Worm (Caenorhabditis elegans) whole organism, young adult: ENCODE results near the gene ceh-27.
A peak's percentile ranks its signal among the peaks of the same experiment; 100 is the strongest.

ENCODE experiments used
- C17E4.6 ChIP-seq: fragments of 200-800 bp; sonication (Bioruptor generic); IDR thresholded peaks from 2 replicates; pipeline ENCODE4 v1.3.6; 2022; ENCODE audit warnings: missing genetic modification reagents, missing genetic modification characterization, missing compliant biosample characterization
- F37B4.10 ChIP-seq: fragments of 200-800 bp; sonication (Bioruptor generic); IDR thresholded peaks from 2 replicates; pipeline ENCODE4 v1.3.6; 2022; ENCODE audit warnings: missing genetic modification characterization, missing compliant biosample characterization
- F57A8.1 ChIP-seq: fragments of 200-800 bp; sonication (Bioruptor generic); optimal IDR thresholded peaks from 2 replicates; lab custom pipeline; 2018; ENCODE audit warnings: mild to moderate bottlenecking, missing genetic modification characterization, moderate library complexity, missing compliant biosample characterization
- K11D2.4 ChIP-seq: fragments of 200-800 bp; sonication (Bioruptor generic); IDR thresholded peaks from 2 replicates; pipeline ENCODE4 v1.3.6; 2022; ENCODE audit warnings: missing genetic modification reagents, missing genetic modification characterization, missing compliant biosample characterization
- K12H6.12 ChIP-seq: fragments of 200-800 bp; sonication (Bioruptor generic); optimal IDR thresholded peaks from 2 replicates; lab custom pipeline; 2018; ENCODE audit warnings: mild to moderate bottlenecking, missing genetic modification characterization, missing compliant biosample characterization
- Y56A3A.18 ChIP-seq: fragments of 200-800 bp; sonication (Bioruptor generic); IDR thresholded peaks from 2 replicates; pipeline ENCODE4 v1.3.6; 2022; ENCODE audit warnings: missing genetic modification reagents, missing genetic modification characterization, missing compliant biosample characterization
- Y79H2A.3 ChIP-seq: fragments of 200-800 bp; sonication (Bioruptor generic); conservative IDR thresholded peaks from 2 replicates; pipeline ENCODE4 v1.3.6; 2022; ENCODE audit warnings: missing genetic modification reagents, missing genetic modification characterization, missing compliant biosample characterization
- Y95B8A.8 ChIP-seq: fragments of 200-800 bp; sonication (Bioruptor generic); IDR thresholded peaks from 2 replicates; pipeline ENCODE4 v1.3.6; 2022; ENCODE audit warnings: missing genetic modification reagents, missing genetic modification characterization, missing compliant biosample characterization
- ZK185.1 ChIP-seq: sonication (generic microtip); optimal IDR thresholded peaks from 2 replicates; lab custom pipeline; 2016; ENCODE audit warnings: mild to moderate bottlenecking, missing genetic modification characterization, missing compliant biosample characterization; ENCODE audit not compliant: poor library complexity, severe bottlenecking
- attf-5 ChIP-seq: fragments of 200-800 bp; sonication (Bioruptor generic); optimal IDR thresholded peaks from 2 replicates; lab custom pipeline; 2018; ENCODE audit warnings: mild to moderate bottlenecking, missing genetic modification characterization, missing compliant biosample characterization
- cebp-1 ChIP-seq, 2 experiments: fragments of 200-800 bp in 1 of 2; sonication (Bioruptor generic) in 1 of 2; sonication (generic microtip) in 1 of 2; IDR thresholded peaks in 1 of 2; optimal IDR thresholded peaks in 1 of 2; 2 replicates each; pipeline versions ENCODE4 v1.3.6 to Lab custom; 2017 to 2022; ENCODE audit warnings: missing compliant biosample characterization in 2 of 2, missing genetic modification characterization in 2 of 2, mild to moderate bottlenecking in 1 of 2, missing genetic modification reagents in 1 of 2, moderate library complexity in 1 of 2
- ceh-27 ChIP-seq: fragments of 200-800 bp; sonication (Bioruptor generic); optimal IDR thresholded peaks from 2 replicates; lab custom pipeline; 2018; ENCODE audit warnings: mild to moderate bottlenecking, missing genetic modification characterization, moderate library complexity, missing compliant biosample characterization
- chd-7 ChIP-seq: sonication (generic microtip); optimal IDR thresholded peaks from 2 replicates; lab custom pipeline; 2016; ENCODE audit warnings: mild to moderate bottlenecking, missing genetic modification characterization, moderate library complexity, missing compliant biosample characterization
- egrh-3 ChIP-seq: fragments of 200-800 bp; sonication (Bioruptor generic); IDR thresholded peaks from 2 replicates; pipeline ENCODE4 v1.3.6; 2022; ENCODE audit warnings: missing genetic modification reagents, missing genetic modification characterization, missing compliant biosample characterization
- hmg-1.2 ChIP-seq: fragments of 200-800 bp; sonication (Bioruptor generic); IDR thresholded peaks from 2 replicates; pipeline ENCODE4 v1.3.6; 2022; ENCODE audit warnings: missing genetic modification reagents, missing genetic modification characterization, missing compliant biosample characterization
- hrde-1 ChIP-seq: sonication (generic microtip); optimal IDR thresholded peaks from 2 replicates; lab custom pipeline; 2016; ENCODE audit warnings: missing genetic modification characterization, mild to moderate bottlenecking, missing compliant biosample characterization, moderate library complexity, missing genotype, missing genetic modification reagents, borderline replicate concordance
- lin-35 ChIP-seq, 3 experiments: fragments of 150-350 bp in 2 of 3; sonication (generic microtip) in 1 of 3; optimal IDR thresholded peaks; 2 replicates each; lab custom pipeline; 2014 to 2018; ENCODE audit warnings: missing biosample characterization in 3 of 3, missing genetic modification characterization in 3 of 3, missing genetic modification reagents in 3 of 3
- lin-54 ChIP-seq: fragments of 200-800 bp; sonication (Bioruptor generic); optimal IDR thresholded peaks from 2 replicates; lab custom pipeline; 2018; ENCODE audit warnings: mild to moderate bottlenecking, missing genetic modification characterization, missing compliant biosample characterization
- lir-1 ChIP-seq: fragments of 200-800 bp; sonication (Bioruptor generic); conservative IDR thresholded peaks from 2 replicates; pipeline ENCODE4 v1.3.6; 2022; ENCODE audit warnings: missing genetic modification reagents, missing genetic modification characterization, missing compliant biosample characterization
- lsl-1 ChIP-seq: fragments of 200-800 bp; sonication (Bioruptor generic); optimal IDR thresholded peaks from 2 replicates; lab custom pipeline; 2018; ENCODE audit warnings: mild to moderate bottlenecking, missing genetic modification characterization, moderate library complexity, missing compliant biosample characterization
- mcd-1 ChIP-seq: fragments of 200-800 bp; sonication (Bioruptor generic); IDR thresholded peaks from 2 replicates; pipeline ENCODE4 v1.3.6; 2022; ENCODE audit warnings: missing genetic modification reagents, missing genetic modification characterization, missing compliant biosample characterization
- mel-28 ChIP-seq: sonication (generic microtip); optimal IDR thresholded peaks from 2 replicates; lab custom pipeline; 2016; ENCODE audit warnings: borderline replicate concordance, mild to moderate bottlenecking, missing genetic modification characterization, missing compliant biosample characterization
- nfya-2 ChIP-seq: fragments of 200-800 bp; sonication (Bioruptor generic); IDR thresholded peaks from 2 replicates; pipeline ENCODE4 v1.3.6; 2022; ENCODE audit warnings: missing genetic modification reagents, missing genetic modification characterization, missing compliant biosample characterization
- nfyb-1 ChIP-seq: fragments of 200-800 bp; sonication (Bioruptor generic); IDR thresholded peaks from 2 replicates; pipeline ENCODE4 v1.3.6; 2022; ENCODE audit warnings: missing genetic modification reagents, missing genetic modification characterization, missing compliant biosample characterization
- nhr-120 ChIP-seq: fragments of 200-800 bp; sonication (Bioruptor generic); IDR thresholded peaks from 2 replicates; pipeline ENCODE4 v1.3.6; 2022; ENCODE audit warnings: missing genetic modification characterization, missing compliant biosample characterization
- pbrm-1 ChIP-seq: fragments of 200-800 bp; sonication (Bioruptor generic); IDR thresholded peaks from 2 replicates; pipeline ENCODE4 v1.3.6; 2022; ENCODE audit warnings: missing genetic modification reagents, missing genetic modification characterization, missing compliant biosample characterization
- rec-8 ChIP-seq, 2 experiments: sonication (generic microtip); optimal IDR thresholded peaks; 2 replicates each; lab custom pipeline; 2016; ENCODE audit warnings: mild to moderate bottlenecking in 2 of 2, missing genetic modification characterization in 2 of 2, missing genetic modification reagents in 2 of 2, missing genotype in 2 of 2, missing biosample characterization in 1 of 2, missing compliant biosample characterization in 1 of 2, moderate library complexity in 1 of 2
- zfh-2 ChIP-seq: fragments of 200-800 bp; sonication (Bioruptor generic); conservative IDR thresholded peaks from 2 replicates; pipeline ENCODE4 v1.3.6; 2022; ENCODE audit warnings: missing genetic modification reagents, missing genetic modification characterization, missing compliant biosample characterization
- ztf-18 ChIP-seq: sonication (generic microtip); optimal IDR thresholded peaks from 2 replicates; lab custom pipeline; 2016; ENCODE audit warnings: missing genotype, mild to moderate bottlenecking, missing genetic modification characterization, missing compliant biosample characterization
- ztf-3 ChIP-seq: fragments of 200-800 bp; sonication (Bioruptor generic); optimal IDR thresholded peaks from 2 replicates; lab custom pipeline; 2018; ENCODE audit warnings: mild to moderate bottlenecking, missing genetic modification characterization, missing compliant biosample characterization

Gene ceh-27

DNA sequence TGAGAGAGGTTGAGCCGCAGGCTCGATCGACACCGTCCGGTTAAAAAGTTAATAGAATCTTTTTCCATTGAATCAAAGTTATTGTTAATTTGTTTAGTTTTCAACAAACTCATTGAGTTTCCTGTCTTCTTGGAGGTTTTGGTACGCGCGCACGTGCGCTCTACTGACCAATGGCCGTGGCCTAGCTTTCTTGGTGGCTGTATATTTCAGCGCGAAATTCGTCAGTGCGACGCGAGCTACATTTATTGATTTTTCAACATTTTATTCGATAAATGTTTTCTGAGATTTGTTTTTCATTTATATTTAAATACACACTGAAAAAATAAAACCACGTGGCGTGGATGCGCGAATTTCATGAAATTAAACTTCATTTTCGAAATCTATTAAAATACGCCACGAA is 20.7 kb downstream of the ceh-27 start, which contains the start of gene bir-1 (continued):
- TF ChIP-seq lsl-1 (GFP tag; lab: Kevin White, UChicago) (peak; percentile 40), rec-8 (tag; optimal IDR thresholded peaks at IDR 0.05; lab: Kevin White, UChicago) (peak in 1 of 2 experiments; percentile 7), nfya-2 (GFP tag; lab: Robert Waterston, UW) (no peak), hmg-1.2 (GFP tag; lab: Robert Waterston, UW) (peak; percentile 34; the same call in 1 of the 2 replicates), ceh-27 (no peak), ztf-18 (tag; lab: Kevin White, UChicago) (peak; percentile 35)

DNA sequence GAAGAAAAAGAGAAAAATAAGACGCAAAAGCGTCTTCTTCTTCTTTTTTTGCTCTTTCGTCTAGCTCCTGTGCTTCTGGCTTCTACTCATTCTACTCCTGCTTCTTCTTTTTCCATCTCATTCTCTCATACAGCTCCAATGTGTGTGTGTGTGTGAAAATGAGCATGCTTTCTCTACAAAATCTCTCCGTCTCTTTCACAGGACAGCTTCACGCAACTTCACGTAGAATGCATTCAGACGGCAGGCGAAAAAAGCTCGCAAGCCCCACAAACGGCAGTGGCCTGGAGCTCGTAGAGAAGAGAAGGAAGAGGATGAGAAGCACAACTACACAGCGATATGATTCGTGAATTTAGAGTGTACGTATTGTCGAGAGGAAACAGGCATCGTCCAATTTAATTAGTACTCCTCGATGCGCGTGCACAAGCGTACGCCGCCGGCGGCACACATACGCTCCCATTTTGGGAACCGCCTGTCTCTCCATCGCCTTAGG is 23.6 kb downstream of the ceh-27 start:
- TF ChIP-seq Y56A3A.18 (GFP tag; lab: Robert Waterston, UW) (no peak), K11D2.4 (GFP tag; lab: Robert Waterston, UW) (no peak), Y95B8A.8 (GFP tag; lab: Robert Waterston, UW) (no peak), ztf-18 (tag; lab: Kevin White, UChicago) (no peak), nhr-120 (GFP tag; lab: Robert Waterston, UW) (no peak), mcd-1 (GFP tag; lab: Robert Waterston, UW) (0 out of 2 replicates have a peak, but pooled peaks have one; percentile 22), hrde-1 (no peak), F37B4.10 (GFP tag; lab: Robert Waterston, UW) (no peak), hmg-1.2 (GFP tag; lab: Robert Waterston, UW) (peak; percentile 28; the same call in 1 of the 2 replicates), cebp-1 (GFP tag; IDR thresholded peaks at IDR 0.05; lab: Robert Waterston, UW) (no peak), cebp-1 (tag; optimal IDR thresholded peaks at IDR 0.05; lab: Kevin White, UChicago) (peak; percentile 48), ZK185.1 (tag; lab: Kevin White, UChicago) (no peak), chd-7 (tag; lab: Kevin White, UChicago) (peak; percentile 4), Y79H2A.3 (GFP tag; lab: Robert Waterston, UW) (no peak), zfh-2 (GFP tag; lab: Robert Waterston, UW) (peak; percentile 79), K12H6.12 (tag; lab: Kevin White, UChicago) (peak; percentile 59)
- TF ChIP-seq, all 124 proteins: peak for 6

DNA sequence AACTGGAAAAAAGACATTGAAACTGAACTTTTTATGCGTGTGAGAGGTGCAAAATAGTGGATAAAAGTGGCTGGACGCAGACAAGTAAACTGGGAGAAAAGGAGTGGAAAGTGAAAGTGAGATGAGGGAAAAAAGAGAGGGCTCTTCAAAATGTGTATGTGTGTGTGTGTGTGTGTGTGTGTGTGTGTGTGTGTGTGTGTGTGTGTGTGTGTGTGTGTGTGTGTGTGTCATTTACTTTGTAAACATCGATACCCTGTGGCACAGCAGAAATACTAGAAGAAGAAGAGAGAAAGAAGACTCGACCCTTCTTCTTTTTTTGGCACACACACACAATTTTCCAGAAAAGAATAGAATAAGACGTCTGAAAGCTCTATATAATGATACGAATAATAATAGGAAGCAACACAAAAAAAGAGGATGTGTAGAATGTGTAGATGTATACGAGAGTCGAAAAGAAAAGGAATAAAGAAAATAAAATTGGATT is 26.2 kb downstream of the ceh-27 start:
- TF ChIP-seq nfyb-1 (GFP tag; lab: Robert Waterston, UW): peak; percentile 34; the same call in 1 of the 2 replicates
- TF ChIP-seq chd-7 (tag; lab: Kevin White, UChicago): peak; percentile 3
- peak; percentile 40; the same call in 1 of the 2 replicates for TF ChIP-seq hmg-1.2 (GFP tag; lab: Robert Waterston, UW)
- TF ChIP-seq lin-54 (GFP tag; lab: Kevin White, UChicago): peak; percentile 18
- TF ChIP-seq attf-5 (GFP tag; lab: Kevin White, UChicago): peak; percentile 4
- TF ChIP-seq hrde-1: no peak
- no peak for TF ChIP-seq cebp-1 (GFP tag; IDR thresholded peaks at IDR 0.05; lab: Robert Waterston, UW)
- peak; percentile 56 for TF ChIP-seq cebp-1 (tag; optimal IDR thresholded peaks at IDR 0.05; lab: Kevin White, UChicago)
- peak; percentile 29; the same call in 1 of the 2 replicates for TF ChIP-seq egrh-3 (GFP tag; lab: Robert Waterston, UW)
- peak; percentile 79 for TF ChIP-seq K12H6.12 (tag; lab: Kevin White, UChicago)
- peak; percentile 80 for TF ChIP-seq ceh-27
- peak; percentile 97 for TF ChIP-seq ztf-3 (GFP tag; lab: Kevin White, UChicago)
- no peak for TF ChIP-seq F57A8.1 (GFP tag; lab: Kevin White, UChicago)
- TF ChIP-seq lin-35 (GFP tag; optimal IDR thresholded peaks at IDR 0.05; lab: Kevin White, UChicago): peak in 1 of 3 experiments; percentile 24
- peak; percentile 27; the same call in 1 of the 2 replicates for TF ChIP-seq pbrm-1 (GFP tag; lab: Robert Waterston, UW)
- TF ChIP-seq mcd-1 (GFP tag; lab: Robert Waterston, UW): peak; percentile 31; the same call in 1 of the 2 replicates
- no peak for TF ChIP-seq mel-28 (tag; lab: Kevin White, UChicago)
- peak; percentile 67; the same call in 1 of the 2 replicates for TF ChIP-seq lir-1
- no peak for TF ChIP-seq C17E4.6 (GFP tag; lab: Robert Waterston, UW)
